Worm (Caenorhabditis elegans): ENCODE measurements around the gene gasr-8.

The gasr-8 gene

DNA sequence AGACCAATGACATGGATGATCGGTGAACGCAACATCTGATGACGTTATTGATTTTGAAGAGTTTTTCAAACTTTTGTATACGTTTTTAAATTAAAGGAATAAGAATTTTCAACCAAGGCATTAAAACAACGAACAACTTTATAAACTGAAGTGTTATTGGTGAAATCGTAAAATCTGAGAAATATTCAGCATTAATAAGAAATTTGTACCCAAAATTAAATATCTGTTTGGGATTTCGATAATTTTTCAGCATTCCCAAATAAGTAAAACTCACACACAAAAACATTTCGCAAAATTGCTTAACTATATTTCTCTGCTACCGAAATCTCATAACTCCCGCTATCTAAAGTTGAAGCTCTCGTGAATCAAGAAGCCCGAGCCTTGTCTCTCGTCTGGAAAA is 29.3 kb upstream of the gasr-8 start:
- TF ChIP-seq atf-7 (tag; optimal IDR thresholded peaks at IDR 0.05) (no peak), Y67H2A.10 (GFP tag; conservative IDR thresholded peaks at IDR 0.05) (no peak), nfya-1 (tag; optimal IDR thresholded peaks at IDR 0.05; ENCODE audit: borderline replicate concordance, insufficient read depth) (no peak), nfya-2 (GFP tag; IDR thresholded peaks at IDR 0.05) (no peak), lin-35 (GFP tag; optimal IDR thresholded peaks at IDR 0.05) (no peak), nhr-90 (tag; optimal IDR thresholded peaks at IDR 0.05) (no peak), madf-8 (GFP tag; conservative IDR thresholded peaks at IDR 0.05) (no peak), sdz-38 (tag; optimal IDR thresholded peaks at IDR 0.05) (no peak)

DNA sequence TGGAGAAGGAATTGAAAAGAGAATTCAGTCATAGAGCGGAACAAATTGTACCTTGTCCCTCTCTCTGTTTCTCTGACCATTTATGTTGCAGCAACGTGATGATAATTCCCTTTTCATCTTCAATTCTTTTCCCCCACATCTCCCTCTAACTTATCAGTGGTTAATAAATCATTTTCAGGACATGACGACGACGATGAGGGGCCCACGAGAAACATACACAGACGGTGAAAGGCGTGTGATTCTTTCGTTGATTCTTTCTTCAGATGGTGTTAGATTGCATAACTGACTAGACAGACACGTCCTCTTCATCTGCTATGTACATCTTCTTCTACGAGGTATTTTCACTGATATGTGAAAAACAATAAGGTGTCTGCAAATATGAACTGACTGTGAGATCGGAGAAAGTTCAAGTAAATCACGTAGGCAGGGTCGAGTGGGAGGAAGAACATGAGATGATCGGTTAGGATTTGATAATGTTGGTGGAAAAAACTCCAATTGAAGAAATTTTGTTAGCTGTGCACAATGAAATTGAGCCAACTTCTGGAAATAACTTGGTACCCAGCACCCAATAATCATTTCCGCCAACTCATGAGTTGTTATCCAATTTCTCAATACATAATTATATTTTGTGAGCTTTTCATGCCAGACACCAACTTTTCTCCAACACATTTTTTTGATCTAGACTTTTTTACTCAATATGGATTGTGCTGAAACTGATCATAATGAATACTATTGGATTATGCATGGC is 28.1 kb upstream of the gasr-8 start, which contains the start of gene srh-17:
Gene srh-17 (plus strand): TSS at position 698 of the 748 bp plus-strand sequence.
- TF ChIP-seq ztf-25 (GFP tag; IDR thresholded peaks at IDR 0.05): no peak
- TF ChIP-seq ekl-4 (GFP tag; IDR thresholded peaks at IDR 0.05): no peak
- TF ChIP-seq ztf-26 (tag; optimal IDR thresholded peaks at IDR 0.05): peak; percentile 74
- TF ChIP-seq somi-1 (GFP tag; optimal IDR thresholded peaks at IDR 0.05): peak; percentile 27

DNA sequence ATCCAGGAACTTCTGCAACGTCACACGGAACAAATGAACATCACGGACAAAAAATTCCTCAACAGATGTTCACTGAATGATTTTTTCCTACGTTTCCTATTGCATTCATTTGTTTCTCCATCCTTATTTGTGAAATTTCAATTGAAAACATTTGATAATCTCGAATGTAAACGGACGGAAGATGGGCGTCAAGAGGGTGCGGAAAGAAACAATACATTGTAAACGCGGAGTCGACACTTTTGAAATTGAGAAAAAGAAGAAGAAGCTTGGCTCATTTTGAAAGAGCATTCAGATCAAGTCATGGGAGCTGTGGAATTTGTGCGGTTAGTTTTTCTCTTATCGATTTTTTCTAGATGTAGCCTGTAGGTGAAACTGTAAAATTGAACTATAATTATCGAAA is 25.9 kb upstream of the gasr-8 start, which contains the start of gene C47E8.9:
Gene C47E8.9 (plus strand): TSS at position 301 of the 400 bp plus-strand sequence.
- TF ChIP-seq ama-1 (optimal IDR thresholded peaks at IDR 0.05): no peak
- TF ChIP-seq ama-1 (GFP tag; optimal IDR thresholded peaks at IDR 0.05): no peak
- no peak for TF ChIP-seq K12H6.12 (tag; optimal IDR thresholded peaks at IDR 0.05)
- no peak for TF ChIP-seq zfh-2 (GFP tag; conservative IDR thresholded peaks at IDR 0.05)
- TF ChIP-seq tlf-1 (GFP tag; optimal IDR thresholded peaks at IDR 0.05): no peak
- no peak for TF ChIP-seq dpff-1 (tag; optimal IDR thresholded peaks at IDR 0.05)
- no peak for TF ChIP-seq repo-1 (tag; optimal IDR thresholded peaks at IDR 0.05)
- TF ChIP-seq unc-62 (GFP tag; optimal IDR thresholded peaks at IDR 0.05): no peak
- no peak for TF ChIP-seq F49E8.2 (tag; optimal IDR thresholded peaks at IDR 0.05; ENCODE audit: insufficient read depth)
- no peak for TF ChIP-seq nfyb-1 (GFP tag; IDR thresholded peaks at IDR 0.05)
- TF ChIP-seq mel-28 (tag; optimal IDR thresholded peaks at IDR 0.05; ENCODE audit: borderline replicate concordance): no peak
- TF ChIP-seq lin-54 (GFP tag; optimal IDR thresholded peaks at IDR 0.05): no peak
- TF ChIP-seq aptf-2 (GFP tag; conservative IDR thresholded peaks at IDR 0.05): no peak
- TF ChIP-seq madf-6 (GFP tag; IDR thresholded peaks at IDR 0.05): no peak
- no peak for TF ChIP-seq unc-130 (GFP tag; optimal IDR thresholded peaks at IDR 0.05)

DNA sequence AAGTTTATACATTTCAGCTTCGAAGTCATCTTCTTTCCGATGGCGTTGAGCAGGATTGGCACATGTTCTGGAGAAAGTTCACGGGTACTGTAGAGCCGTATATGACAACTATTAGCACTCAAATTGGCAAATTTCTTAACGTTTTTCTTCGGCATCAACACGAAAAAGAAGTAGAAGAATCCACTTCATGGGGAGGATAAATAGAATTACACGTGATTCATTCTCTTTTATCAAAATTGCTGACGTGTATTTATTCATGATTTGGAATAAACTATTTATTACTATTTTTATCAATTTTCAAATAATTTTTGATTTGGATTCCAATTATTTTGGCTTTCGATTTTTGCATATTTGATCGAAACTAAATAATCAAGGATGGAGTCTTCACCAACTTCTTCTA is 23.2 kb upstream of the gasr-8 start, which contains the start of gene C47E8.1:
Gene C47E8.1 (plus strand): TSS at position 301 of the 400 bp plus-strand sequence.
- TF ChIP-seq nhr-27 (tag; optimal IDR thresholded peaks at IDR 0.05) (no peak), ztf-18 (tag; optimal IDR thresholded peaks at IDR 0.05) (no peak), ama-1 (optimal IDR thresholded peaks at IDR 0.05) (no peak), ama-1 (GFP tag; optimal IDR thresholded peaks at IDR 0.05) (no peak), Y79H2A.3 (GFP tag; conservative IDR thresholded peaks at IDR 0.05) (no peak), somi-1 (GFP tag; optimal IDR thresholded peaks at IDR 0.05) (no peak), repo-1 (tag; optimal IDR thresholded peaks at IDR 0.05) (no peak), lsy-27 (tag; optimal IDR thresholded peaks at IDR 0.05; ENCODE audit: borderline replicate concordance, insufficient read depth) (no peak), nhr-90 (tag; optimal IDR thresholded peaks at IDR 0.05) (no peak), snpc-1.3 (tag; optimal IDR thresholded peaks at IDR 0.05; ENCODE audit: insufficient read depth) (no peak), nhr-80 (tag; optimal IDR thresholded peaks at IDR 0.05) (no peak), egrh-3 (GFP tag; IDR thresholded peaks at IDR 0.05) (no peak)
